Fruit fly (Drosophila melanogaster) S2 (cell line): ENCODE data around the gene Sirt1.

Experiments used
- CG8478 ChIP-seq: fragments of >200 bp; optimal IDR thresholded peaks from 2 replicates; lab custom pipeline; 2018
- CTCF ChIP-seq, 2 experiments: fragments of >200 bp; optimal IDR thresholded peaks; 2 replicates each; lab custom pipeline; 2018

dm6 chr2L:13191052-13191678 lies 25.8 kb downstream of the Sirt1 start:
- TF ChIP-seq CG8478 (lab: Kevin White, UChicago) = no peak
- no peak for TF ChIP-seq CTCF (optimal IDR thresholded peaks at IDR 0.05; lab: Kevin White, UChicago)
